Worm (Caenorhabditis elegans): ENCODE measurements around the gene ZC21.6.
A peak's percentile ranks its signal among the peaks of the same experiment; 100 is the strongest.

ZC21.6 gene

DNA sequence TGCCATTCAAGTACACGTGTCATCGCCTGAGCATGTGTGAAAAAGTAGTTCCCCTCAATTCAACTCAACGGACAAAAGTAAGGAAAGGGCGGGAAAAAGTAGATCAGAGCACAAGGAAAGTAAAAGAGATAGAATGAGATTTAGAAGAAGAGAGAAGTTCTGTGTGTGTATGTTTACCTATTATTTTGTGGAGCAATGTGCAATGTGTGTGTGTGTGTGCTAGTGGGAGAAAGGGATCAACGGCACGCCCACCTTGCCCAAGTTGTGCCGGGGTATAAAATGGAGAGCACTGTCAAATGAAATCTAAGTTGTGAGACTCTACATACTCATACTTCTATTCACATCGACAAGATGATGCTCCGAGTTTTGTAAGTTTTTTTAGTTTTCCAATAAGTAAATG lies 20.6 kb downstream of the ZC21.6 start, which contains the start of gene idpp-15:
idpp-15 (plus strand) TSS at position 301 of the 400 bp plus-strand sequence.
- TF ChIP-seq bed-3 (GFP tag; optimal IDR thresholded peaks at IDR 0.05) (no peak), blmp-1 (tag; optimal IDR thresholded peaks at IDR 0.05) (no peak), mab-5 (tag; optimal IDR thresholded peaks at IDR 0.05) (no peak), lin-13 (tag; optimal IDR thresholded peaks at IDR 0.05) (no peak), unc-120 (tag; optimal IDR thresholded peaks at IDR 0.05; ENCODE audit: poor library complexity, severe bottlenecking) (no peak), nhr-28 (tag; optimal IDR thresholded peaks at IDR 0.05) (no peak), ztf-11 (tag; optimal IDR thresholded peaks at IDR 0.05) (no peak), ceh-83 (GFP tag; optimal IDR thresholded peaks at IDR 0.05) (no peak), nhr-237 (tag; optimal IDR thresholded peaks at IDR 0.05) (no peak), snpc-4 (tag; optimal IDR thresholded peaks at IDR 0.05) (no peak), sptf-1 (tag; optimal IDR thresholded peaks at IDR 0.05) (no peak), mls-2 (tag; optimal IDR thresholded peaks at IDR 0.05) (no peak), pha-4 (tag; optimal IDR thresholded peaks at IDR 0.05) (no peak), lsy-2 (tag; optimal IDR thresholded peaks at IDR 0.05) (no peak)

DNA sequence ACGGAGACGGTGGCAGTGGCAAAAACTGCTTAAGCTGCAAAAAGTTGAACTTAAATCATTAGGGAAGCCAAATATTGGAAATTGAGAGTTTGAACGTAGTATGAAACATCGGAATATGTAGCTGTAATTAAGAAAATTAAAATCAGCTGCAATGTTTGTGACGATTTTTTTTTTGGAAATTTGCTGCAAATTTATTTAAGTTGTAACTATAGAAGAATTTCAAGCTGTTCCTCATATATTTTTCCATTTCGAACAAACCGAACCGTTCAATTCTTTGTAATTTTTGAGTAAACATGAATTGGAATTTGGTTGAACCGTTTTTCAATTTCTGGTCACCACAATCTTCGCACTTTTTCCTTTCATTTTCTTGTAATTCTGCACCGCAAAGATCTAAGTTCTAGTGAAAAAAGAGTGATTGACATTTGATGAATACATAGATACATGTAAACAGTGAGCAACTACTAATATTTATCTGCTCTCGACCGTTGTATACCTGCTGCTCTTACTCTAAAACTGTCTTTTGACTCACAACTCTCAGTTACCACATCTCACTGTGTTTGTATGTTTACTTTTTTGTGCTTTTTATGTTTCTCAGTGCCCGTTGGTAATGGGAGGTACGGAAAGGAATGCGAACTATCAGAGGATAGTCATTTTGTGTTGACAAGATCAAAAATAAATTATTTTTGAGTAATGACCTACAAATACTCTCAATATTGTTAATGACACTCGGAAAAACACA lies 23.6 kb downstream of the ZC21.6 start:
- no peak for TF ChIP-seq hlh-1 (tag; optimal IDR thresholded peaks at IDR 0.05)
- no peak for TF ChIP-seq ceh-39 (tag; optimal IDR thresholded peaks at IDR 0.05)
- no peak for TF ChIP-seq nhr-2 (tag; optimal IDR thresholded peaks at IDR 0.05)
- no peak for TF ChIP-seq drap-1 (GFP tag; optimal IDR thresholded peaks at IDR 0.05)
- TF ChIP-seq nhr-12 (tag; optimal IDR thresholded peaks at IDR 0.05): no peak
- no peak for TF ChIP-seq bed-3 (GFP tag; optimal IDR thresholded peaks at IDR 0.05)
- TF ChIP-seq lin-32 (GFP tag; optimal IDR thresholded peaks at IDR 0.05): no peak
- no peak for TF ChIP-seq nhr-28 (tag; optimal IDR thresholded peaks at IDR 0.05)
- TF ChIP-seq pha-4 (tag; optimal IDR thresholded peaks at IDR 0.05): no peak
- TF ChIP-seq elt-3 (tag; optimal IDR thresholded peaks at IDR 0.05): no peak
- no peak for TF ChIP-seq snpc-4 (tag; optimal IDR thresholded peaks at IDR 0.05)
- TF ChIP-seq nhr-76 (tag; optimal IDR thresholded peaks at IDR 0.05): no peak
- no peak for TF ChIP-seq ces-1 (GFP tag; optimal IDR thresholded peaks at IDR 0.05)
- TF ChIP-seq flh-1 (GFP tag; optimal IDR thresholded peaks at IDR 0.05): no peak
- no peak for TF ChIP-seq blmp-1 (tag; optimal IDR thresholded peaks at IDR 0.05)
- TF ChIP-seq mab-5 (tag; optimal IDR thresholded peaks at IDR 0.05): no peak
- TF ChIP-seq lsy-2 (tag; optimal IDR thresholded peaks at IDR 0.05): no peak

DNA sequence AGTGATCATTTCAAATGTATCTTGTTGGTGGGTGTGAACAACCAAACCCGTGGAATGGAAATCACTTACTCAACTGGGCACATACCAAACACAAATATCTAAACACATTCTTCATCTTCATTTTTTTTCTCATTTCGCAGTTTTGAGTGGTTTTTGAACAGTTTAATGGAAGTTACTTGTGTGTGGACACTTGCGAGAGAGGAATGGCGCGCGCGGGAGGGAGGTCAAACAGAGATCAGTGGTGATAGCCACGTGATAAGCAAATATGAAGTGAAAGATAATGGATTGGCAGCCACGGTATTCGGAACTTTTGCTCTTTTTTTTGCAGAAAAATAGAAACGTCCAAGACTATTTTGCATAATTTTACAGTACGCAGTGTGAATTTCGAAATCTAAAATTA lies 24.8 kb downstream of the ZC21.6 start:
- TF ChIP-seq ztf-11 (tag; optimal IDR thresholded peaks at IDR 0.05): no peak
- no peak for TF ChIP-seq unc-120 (tag; optimal IDR thresholded peaks at IDR 0.05; ENCODE audit: poor library complexity, severe bottlenecking)
- no peak for TF ChIP-seq unc-62 (GFP tag; optimal IDR thresholded peaks at IDR 0.05)
- no peak for TF ChIP-seq ces-1 (GFP tag; optimal IDR thresholded peaks at IDR 0.05)

DNA sequence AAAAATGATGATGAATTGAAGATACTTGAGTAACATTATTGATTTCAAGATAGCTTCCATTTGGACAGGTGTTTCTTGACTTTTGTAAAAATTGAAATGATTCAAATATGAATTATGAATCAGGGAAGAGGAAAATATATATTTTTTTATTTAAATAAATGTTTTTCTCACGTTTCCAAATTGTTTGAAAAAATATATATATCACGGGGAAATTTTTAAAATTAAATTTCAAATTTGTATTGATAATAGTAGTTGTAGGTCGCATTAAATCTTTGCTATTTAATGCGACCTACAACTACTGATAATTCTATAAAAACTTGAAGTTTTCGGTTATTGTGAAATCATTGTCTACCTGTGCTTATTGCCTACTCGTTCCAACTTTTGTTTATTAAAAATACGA lies 25.5 kb downstream of the ZC21.6 start, which contains the start of gene ZC21.8:
ZC21.8 (minus strand) TSS at position 101 of the 400 bp plus-strand sequence.
- TF ChIP-seq M03D4.4 (tag; optimal IDR thresholded peaks at IDR 0.05) (no peak), pha-4 (tag; optimal IDR thresholded peaks at IDR 0.05) (no peak), unc-120 (tag; optimal IDR thresholded peaks at IDR 0.05; ENCODE audit: poor library complexity, severe bottlenecking) (no peak), lsy-2 (tag; optimal IDR thresholded peaks at IDR 0.05) (no peak), nhr-237 (tag; optimal IDR thresholded peaks at IDR 0.05) (no peak), ztf-11 (tag; optimal IDR thresholded peaks at IDR 0.05) (no peak), lin-32 (GFP tag; optimal IDR thresholded peaks at IDR 0.05) (no peak), mls-2 (tag; optimal IDR thresholded peaks at IDR 0.05) (no peak), flh-1 (GFP tag; optimal IDR thresholded peaks at IDR 0.05) (no peak), cnd-1 (tag; optimal IDR thresholded peaks at IDR 0.05) (no peak), ham-2 (GFP tag; optimal IDR thresholded peaks at IDR 0.05) (no peak), mab-5 (tag; optimal IDR thresholded peaks at IDR 0.05) (no peak), ces-1 (GFP tag; optimal IDR thresholded peaks at IDR 0.05) (no peak), unc-39 (tag; optimal IDR thresholded peaks at IDR 0.05) (no peak)

DNA sequence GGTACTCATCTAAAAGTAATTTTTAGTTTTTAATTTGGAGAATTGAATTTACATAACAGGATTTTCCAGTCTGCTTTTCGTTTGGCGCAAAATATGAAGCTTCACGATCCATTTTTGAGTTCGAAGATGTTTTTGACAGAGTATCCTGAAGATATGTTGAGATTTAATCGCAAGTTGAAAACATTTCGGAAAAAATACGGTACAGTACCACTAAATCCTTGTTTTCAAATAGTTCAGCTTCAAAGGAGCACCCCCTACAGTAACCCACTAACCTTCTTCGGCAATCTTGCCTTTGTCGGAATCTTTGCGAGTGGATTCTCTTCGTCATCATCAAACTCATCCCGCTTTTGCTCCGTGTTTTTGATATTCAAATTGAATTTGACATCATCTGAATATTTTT lies 26.4 kb downstream of the ZC21.6 start:
- TF ChIP-seq ces-1 (GFP tag; optimal IDR thresholded peaks at IDR 0.05): peak; percentile 19
- no peak for TF ChIP-seq unc-39 (tag; optimal IDR thresholded peaks at IDR 0.05)
- no peak for TF ChIP-seq ceh-39 (tag; optimal IDR thresholded peaks at IDR 0.05)

All from whole organism, mixed stage, embryonic.